Fruit fly (Drosophila melanogaster) whole organism, pupa: ENCODE data around the gene eya.
A peak's percentile ranks its signal among the peaks of the same experiment; 100 is the strongest.

Experiments
- CG10348 ChIP-seq: fragments of 200-800 bp; sonication (Bioruptor generic); IDR thresholded peaks from 2 replicates; pipeline ENCODE4 v1.3.6; 2022; ENCODE audit warnings: missing biosample characterization, missing genetic modification characterization
- CG12605 ChIP-seq: fragments of 200-800 bp; sonication (Bioruptor generic); IDR thresholded peaks from 2 replicates; pipeline ENCODE4 v1.3.6; 2022; ENCODE audit warnings: missing biosample characterization, missing genetic modification characterization
- CG13204 ChIP-seq: fragments of 200-800 bp; sonication (Bioruptor generic); optimal IDR thresholded peaks from 2 replicates; lab custom pipeline; 2018; ENCODE audit warnings: missing biosample characterization, mild to moderate bottlenecking, missing genetic modification characterization, moderate library complexity
- CG14655 ChIP-seq: fragments of 200-800 bp; sonication (Bioruptor generic); optimal IDR thresholded peaks from 3 replicates; lab custom pipeline; 2017; ENCODE audit warnings: mild to moderate bottlenecking, missing biosample characterization, missing genetic modification reagents, missing genetic modification characterization
- CG15710 ChIP-seq: fragments of 200-800 bp; sonication (Bioruptor generic); optimal IDR thresholded peaks from 2 replicates; lab custom pipeline; 2018; ENCODE audit warnings: missing biosample characterization, mild to moderate bottlenecking, missing genetic modification characterization, moderate library complexity
- CG17806 ChIP-seq: fragments of 200-800 bp; sonication (Bioruptor generic); optimal IDR thresholded peaks from 2 replicates; lab custom pipeline; 2018; ENCODE audit warnings: missing biosample characterization, mild to moderate bottlenecking, missing genetic modification characterization, moderate library complexity
- CG32121 ChIP-seq: fragments of 200-800 bp; sonication (Bioruptor generic); IDR thresholded peaks from 2 replicates; pipeline ENCODE4 v1.3.6; 2022; ENCODE audit warnings: missing biosample characterization, missing genetic modification characterization
- CG34367 ChIP-seq: fragments of 200-800 bp; sonication (Bioruptor generic); optimal IDR thresholded peaks from 2 replicates; lab custom pipeline; 2018; ENCODE audit warnings: missing biosample characterization, mild to moderate bottlenecking, missing genetic modification characterization
- CG4496 ChIP-seq: fragments of 200-800 bp; sonication (Bioruptor generic); IDR thresholded peaks from 3 replicates; pipeline ENCODE4 v1.3.6; 2022; ENCODE audit warnings: missing biosample characterization, missing genetic modification characterization
- CG8159 ChIP-seq: fragments of 200-800 bp; sonication (Bioruptor generic); optimal IDR thresholded peaks from 3 replicates; lab custom pipeline; 2018; ENCODE audit warnings: missing biosample characterization, mild to moderate bottlenecking, missing genetic modification characterization, moderate library complexity
- CG8301 ChIP-seq: fragments of 200-800 bp; sonication (Bioruptor generic); optimal IDR thresholded peaks from 2 replicates; lab custom pipeline; 2018; ENCODE audit warnings: missing biosample characterization, mild to moderate bottlenecking, missing genetic modification characterization
- CG9948 ChIP-seq: fragments of 200-800 bp; sonication (Bioruptor generic); optimal IDR thresholded peaks from 2 replicates; lab custom pipeline; 2018; ENCODE audit warnings: missing biosample characterization, mild to moderate bottlenecking, missing genetic modification characterization, moderate library complexity
- D1 ChIP-seq: fragments of 200-800 bp; sonication (Bioruptor generic); optimal IDR thresholded peaks from 2 replicates; lab custom pipeline; 2018; ENCODE audit warnings: missing biosample characterization, mild to moderate bottlenecking, missing genetic modification characterization, moderate library complexity
- EcR ChIP-seq: fragments of 200-800 bp; sonication (Bioruptor generic); optimal IDR thresholded peaks from 3 replicates; lab custom pipeline; 2019; ENCODE audit warnings: missing biosample characterization, missing genetic modification characterization, mild to moderate bottlenecking, moderate library complexity, missing genetic modification reagents
- Ets98B ChIP-seq: fragments of 200-800 bp; sonication (Bioruptor generic); IDR thresholded peaks from 2 replicates; pipeline ENCODE4 v1.3.6; 2022; ENCODE audit warnings: missing biosample characterization, missing genetic modification characterization
- Pif1A ChIP-seq: fragments of 200-800 bp; sonication (Bioruptor generic); optimal IDR thresholded peaks from 3 replicates; lab custom pipeline; 2016; ENCODE audit warnings: missing biosample characterization, missing genetic modification characterization
- Pif1B ChIP-seq: fragments of 200-800 bp; sonication (Bioruptor generic); optimal IDR thresholded peaks from 3 replicates; lab custom pipeline; 2016; ENCODE audit warnings: missing biosample characterization, missing genetic modification characterization
- Snoo ChIP-seq: fragments of 200-800 bp; sonication (Bioruptor generic); optimal IDR thresholded peaks from 3 replicates; lab custom pipeline; 2017; ENCODE audit warnings: missing biosample characterization, mild to moderate bottlenecking, missing genetic modification characterization, inconsistent platforms
- fd96Ca ChIP-seq: fragments of 200-800 bp; sonication (Bioruptor generic); IDR thresholded peaks from 3 replicates; pipeline ENCODE4 v1.3.6; 2022; ENCODE audit warnings: missing biosample characterization, missing genetic modification characterization
- gl ChIP-seq: fragments of 200-800 bp; sonication (Bioruptor generic); optimal IDR thresholded peaks from 2 replicates; lab custom pipeline; 2018; ENCODE audit warnings: missing biosample characterization, mild to moderate bottlenecking, missing genetic modification characterization
- rn ChIP-seq: fragments of 200-800 bp; sonication (Bioruptor generic); IDR thresholded peaks from 2 replicates; pipeline ENCODE4 v1.3.6; 2022; ENCODE audit warnings: missing biosample characterization, missing genetic modification characterization

Gene eya

dm6 chr2L:6526996-6527395 lies 19.8 kb downstream of the eya start:
- TF ChIP-seq D1 (tag; lab: Kevin White, UChicago) (peak; percentile 29), CG4496 (GFP tag; lab: Robert Waterston, UW) (no peak), CG17806 (no peak)

dm6 chr2L:6513948-6514347 lies 32.8 kb downstream of the eya start:
- TF ChIP-seq CG4496 (GFP tag; lab: Robert Waterston, UW) (0 out of 3 replicates have a peak, but pooled peaks have one; percentile 45), fd96Ca (GFP tag; lab: Robert Waterston, UW) (peak; percentile 68; the same call in 2 of the 3 replicates), Ets98B (GFP tag; lab: Robert Waterston, UW) (peak; percentile 58), CG32121 (GFP tag; lab: Robert Waterston, UW) (peak; percentile 75), CG8301 (tag; lab: Kevin White, UChicago) (no peak)

dm6 chr2L:6508666-6509065 lies 38.1 kb downstream of the eya start:
- TF ChIP-seq rn (GFP tag; lab: Robert Waterston, UW) (no peak), gl (tag; lab: Kevin White, UChicago) (no peak), CG9948 (tag; lab: Kevin White, UChicago) (peak; percentile 49), CG8301 (tag; lab: Kevin White, UChicago) (peak; percentile 64), Pif1A (peak; percentile 64), CG14655 (GFP tag; lab: Kevin White, UChicago) (peak; percentile 63), fd96Ca (GFP tag; lab: Robert Waterston, UW) (no peak), CG32121 (GFP tag; lab: Robert Waterston, UW) (0 out of 2 replicates have a peak, but pooled peaks have one; percentile 42), CG4496 (GFP tag; lab: Robert Waterston, UW) (peak; percentile 77), CG8159 (tag; lab: Kevin White, UChicago) (no peak), CG13204 (GFP tag; lab: Kevin White, UChicago) (no peak), EcR (no peak), Snoo (tag; lab: Kevin White, UChicago) (peak; percentile 13), CG17806 (peak; percentile 59), CG12605 (GFP tag; lab: Robert Waterston, UW) (no peak), CG10348 (GFP tag; lab: Robert Waterston, UW) (no peak), Pif1B (GFP tag; lab: Kevin White, UChicago) (peak; percentile 36), D1 (tag; lab: Kevin White, UChicago) (no peak), CG34367 (no peak), CG15710 (tag; lab: Kevin White, UChicago) (peak; percentile 64), Ets98B (GFP tag; lab: Robert Waterston, UW) (peak; percentile 62; the same call in 1 of the 2 replicates)
- TF ChIP-seq, all 21 proteins: peak for 11

- TF ChIP-seq Pif1B (GFP tag; lab: Kevin White, UChicago) (no peak), CG8301 (tag; lab: Kevin White, UChicago) (no peak), CG4496 (GFP tag; lab: Robert Waterston, UW) (no peak), Snoo (tag; lab: Kevin White, UChicago) (no peak), CG10348 (GFP tag; lab: Robert Waterston, UW) (no peak), CG9948 (tag; lab: Kevin White, UChicago) (no peak), CG17806 (no peak), gl (tag; lab: Kevin White, UChicago) (no peak), Ets98B (GFP tag; lab: Robert Waterston, UW) (no peak), EcR (no peak), CG12605 (GFP tag; lab: Robert Waterston, UW) (no peak), CG13204 (GFP tag; lab: Kevin White, UChicago) (no peak), CG8159 (tag; lab: Kevin White, UChicago) (no peak), CG34367 (no peak), CG32121 (GFP tag; lab: Robert Waterston, UW) (no peak), CG15710 (tag; lab: Kevin White, UChicago) (no peak)
These were observed 43.1 kb downstream of the eya start for dm6 chr2L:6503724-6504037.

- TF ChIP-seq CG13204 (GFP tag; lab: Kevin White, UChicago) (no peak), Pif1B (GFP tag; lab: Kevin White, UChicago) (no peak), CG4496 (GFP tag; lab: Robert Waterston, UW) (no peak; the same call in 2 of the 3 replicates), CG32121 (GFP tag; lab: Robert Waterston, UW) (no peak), fd96Ca (GFP tag; lab: Robert Waterston, UW) (peak; percentile 50; the same call in 1 of the 3 replicates), rn (GFP tag; lab: Robert Waterston, UW) (0 out of 2 replicates have a peak, but pooled peaks have one; percentile 8), Snoo (tag; lab: Kevin White, UChicago) (no peak), gl (tag; lab: Kevin White, UChicago) (no peak), CG34367 (no peak), CG9948 (tag; lab: Kevin White, UChicago) (no peak), EcR (peak; percentile 31), Pif1A (no peak), CG12605 (GFP tag; lab: Robert Waterston, UW) (peak; percentile 65; the same call in 1 of the 2 replicates), Ets98B (GFP tag; lab: Robert Waterston, UW) (peak; percentile 37; the same call in 1 of the 2 replicates), D1 (tag; lab: Kevin White, UChicago) (no peak), CG10348 (GFP tag; lab: Robert Waterston, UW) (no peak), CG17806 (no peak), CG8159 (tag; lab: Kevin White, UChicago) (no peak), CG8301 (tag; lab: Kevin White, UChicago) (no peak)
These were observed 43.7 kb downstream of the eya start for dm6 chr2L:6502887-6503723.
